Fruit fly (Drosophila melanogaster): ENCODE measurements around the gene CG45095.

DNA sequence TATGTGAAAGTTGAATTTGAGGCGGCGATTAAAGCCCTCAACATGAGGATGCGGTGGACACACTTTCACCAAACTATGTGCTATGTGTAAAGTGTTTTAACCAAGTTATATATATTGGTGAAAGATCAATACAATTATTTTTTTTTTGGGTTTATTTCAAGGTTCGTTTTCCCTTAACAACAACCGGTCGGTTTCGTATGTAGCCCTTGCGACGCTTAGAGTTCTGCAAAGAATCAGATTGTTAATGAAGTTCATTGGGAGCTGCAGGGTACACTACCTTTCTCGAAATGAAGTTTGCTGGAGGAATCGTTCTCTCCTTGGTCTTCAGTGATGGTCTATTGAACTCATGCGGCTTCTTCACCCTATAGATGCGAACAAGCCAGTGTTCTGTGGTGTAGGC lies 35.5 kb upstream of the CG45095 start:
- no peak for TF ChIP-seq CTCF (optimal IDR thresholded peaks at IDR 0.05)
- TF ChIP-seq CG8478 (optimal IDR thresholded peaks at IDR 0.05), result no peak
